Fruit fly (Drosophila melanogaster) whole organism, embryonic: Measurements from ENCODE around the gene Npc2f.

ENCODE experiments used
- Ada2b ChIP-seq: fragments of 200-800 bp; sonication (Bioruptor generic); IDR thresholded peaks from 2 replicates; pipeline ENCODE4 v1.3.6; 2022; ENCODE audit warnings: missing biosample characterization, missing genetic modification characterization
- Atf6 ChIP-seq: fragments of 200-800 bp; sonication (Bioruptor generic); IDR thresholded peaks from 2 replicates; pipeline ENCODE4 v1.3.6; 2022; ENCODE audit warnings: missing biosample characterization, missing genetic modification characterization
- Awh ChIP-seq: fragments of 200-800 bp; sonication (Bioruptor generic); IDR thresholded peaks from 2 replicates; pipeline ENCODE4, ENCODE4 v1.3.6; 2022; ENCODE audit warnings: missing biosample characterization, missing genetic modification characterization
- B-H2 ChIP-seq: fragments of 200-800 bp; sonication (Bioruptor generic); optimal IDR thresholded peaks from 2 replicates; lab custom pipeline; 2018; ENCODE audit warnings: missing biosample characterization, mild to moderate bottlenecking, missing genetic modification characterization
- CG10543 ChIP-seq: fragments of 200-800 bp; sonication (Bioruptor generic); optimal IDR thresholded peaks from 3 replicates; lab custom pipeline; 2017; ENCODE audit warnings: missing biosample characterization, mild to moderate bottlenecking, missing genetic modification characterization, moderate library complexity
- CG14441 ChIP-seq: fragments of 200-800 bp; sonication (Bioruptor generic); IDR thresholded peaks from 2 replicates; pipeline ENCODE4 v1.3.6; 2022; ENCODE audit warnings: missing biosample characterization, missing genetic modification characterization
- CG16813 ChIP-seq: fragments of 200-800 bp; sonication (Bioruptor generic); IDR thresholded peaks from 3 replicates; pipeline ENCODE4 v1.3.6; 2022; ENCODE audit warnings: missing biosample characterization, missing genetic modification characterization; ENCODE audit not compliant: partially characterized antibody
- CG17359 ChIP-seq: fragments of 200-800 bp; sonication (Bioruptor generic); optimal IDR thresholded peaks from 3 replicates; lab custom pipeline; 2018; ENCODE audit warnings: missing biosample characterization, mild to moderate bottlenecking, missing genetic modification characterization, moderate library complexity
- CG17829 ChIP-seq: fragments of 200-800 bp; optimal IDR thresholded peaks from 2 replicates; lab custom pipeline; 2019; ENCODE audit warnings: missing biosample characterization, mild to moderate bottlenecking, missing genetic modification characterization, moderate library complexity
- CG18011 ChIP-seq: fragments of 200-800 bp; sonication (Bioruptor generic); optimal IDR thresholded peaks from 2 replicates; lab custom pipeline; 2017; ENCODE audit warnings: missing biosample characterization, missing genetic modification characterization, mild to moderate bottlenecking, moderate library complexity, missing genotype
- CG18262 ChIP-seq: fragments of 200-800 bp; optimal IDR thresholded peaks from 3 replicates; lab custom pipeline; 2019; ENCODE audit warnings: missing biosample characterization, mild to moderate bottlenecking, missing genetic modification characterization, moderate library complexity
- CG30403 ChIP-seq: fragments of 200-800 bp; sonication (Bioruptor generic); optimal IDR thresholded peaks from 3 replicates; lab custom pipeline; 2016; ENCODE audit warnings: missing biosample characterization, missing genetic modification characterization
- CG3281 ChIP-seq: fragments of 200-800 bp; sonication (Bioruptor generic); optimal IDR thresholded peaks from 3 replicates; lab custom pipeline; 2017; ENCODE audit warnings: missing biosample characterization, mild to moderate bottlenecking, missing genetic modification characterization
- CG3838 ChIP-seq: fragments of 200-800 bp; sonication (Bioruptor generic); optimal IDR thresholded peaks from 3 replicates; lab custom pipeline; 2016; ENCODE audit warnings: missing biosample characterization, missing genetic modification characterization
- CG3995 ChIP-seq: fragments of 200-800 bp; sonication (Bioruptor generic); optimal IDR thresholded peaks from 3 replicates; lab custom pipeline; 2016; ENCODE audit warnings: missing biosample characterization, missing genetic modification characterization
- CG4424 ChIP-seq: fragments of 200-800 bp; sonication (Bioruptor generic); optimal IDR thresholded peaks from 3 replicates; lab custom pipeline; 2016; ENCODE audit warnings: missing biosample characterization, missing genetic modification characterization
- CG6689 ChIP-seq: fragments of 200-800 bp; sonication (Bioruptor generic); IDR thresholded peaks from 2 replicates; pipeline ENCODE4 v1.3.6; 2022; ENCODE audit warnings: missing biosample characterization, missing genetic modification characterization
- CG7556 ChIP-seq: fragments of 200-800 bp; sonication (Bioruptor generic); optimal IDR thresholded peaks from 2 replicates; lab custom pipeline; 2017; ENCODE audit warnings: missing biosample characterization, mild to moderate bottlenecking, missing genetic modification characterization
- CG8290 ChIP-seq, 3 experiments: fragments of 200-800 bp; sonication (Bioruptor generic); optimal IDR thresholded peaks; 2 replicates each; lab custom pipeline; 2016 to 2019; ENCODE audit warnings: missing biosample characterization in 3 of 3, missing genetic modification characterization in 3 of 3, mild to moderate bottlenecking in 2 of 3, moderate library complexity in 1 of 3
- CG9215 ChIP-seq: fragments of 200-800 bp; sonication (Bioruptor generic); IDR thresholded peaks from 2 replicates; pipeline ENCODE4 v1.3.6; 2022; ENCODE audit warnings: missing biosample characterization, missing genetic modification characterization
- CG9817 ChIP-seq: fragments of 200-800 bp; sonication (Bioruptor generic); optimal IDR thresholded peaks from 2 replicates; lab custom pipeline; 2018; ENCODE audit warnings: missing biosample characterization, mild to moderate bottlenecking, missing genetic modification characterization, moderate library complexity
- CTCF ChIP-seq: fragments of 200-800 bp; sonication (Bioruptor generic); optimal IDR thresholded peaks from 2 replicates; lab custom pipeline; 2017; ENCODE audit warnings: missing biosample characterization, mild to moderate bottlenecking, missing genetic modification characterization, moderate library complexity
- Dfd ChIP-seq, 2 experiments: fragments of >200 bp; optimal IDR thresholded peaks; 2 replicates each; lab custom pipeline; 2017; ENCODE audit warnings: missing biosample characterization in 2 of 2, missing genetic modification characterization in 2 of 2
- Dip3 ChIP-seq: fragments of 200-800 bp; sonication (Bioruptor generic); optimal IDR thresholded peaks from 3 replicates; lab custom pipeline; 2016; ENCODE audit warnings: missing biosample characterization, missing genetic modification characterization
- Fer1 ChIP-seq: fragments of 200-800 bp; sonication (Bioruptor generic); optimal IDR thresholded peaks from 2 replicates; lab custom pipeline; 2017; ENCODE audit warnings: missing biosample characterization, mild to moderate bottlenecking, missing genetic modification characterization
- HLH4C ChIP-seq: fragments of 200-800 bp; sonication (Bioruptor generic); IDR thresholded peaks from 3 replicates; pipeline ENCODE4 v1.3.6; 2022; ENCODE audit warnings: missing biosample characterization, missing genetic modification characterization; ENCODE audit not compliant: partially characterized antibody
- Hmx ChIP-seq: fragments of 200-800 bp; sonication (Bioruptor generic); optimal IDR thresholded peaks from 2 replicates; lab custom pipeline; 2016; ENCODE audit warnings: missing biosample characterization, missing genetic modification characterization
- Hr39 ChIP-seq: fragments of >200 bp; optimal IDR thresholded peaks from 2 replicates; lab custom pipeline; 2017
- MTF-1 ChIP-seq: fragments of 200-800 bp; sonication (Bioruptor generic); optimal IDR thresholded peaks from 2 replicates; lab custom pipeline; 2018; ENCODE audit warnings: missing biosample characterization, mild to moderate bottlenecking, missing genetic modification characterization, borderline replicate concordance
- Meics ChIP-seq: fragments of 200-800 bp; sonication (Bioruptor generic); optimal IDR thresholded peaks from 2 replicates; lab custom pipeline; 2017; ENCODE audit warnings: missing biosample characterization, mild to moderate bottlenecking, missing genetic modification characterization
- Optix ChIP-seq: fragments of 200-800 bp; sonication (Bioruptor generic); IDR thresholded peaks from 3 replicates; pipeline ENCODE4 v1.3.6; 2022; ENCODE audit warnings: missing biosample characterization, missing genetic modification characterization
- Rfx ChIP-seq: fragments of 200-800 bp; sonication (Bioruptor generic); IDR thresholded peaks from 2 replicates; pipeline ENCODE4 v1.3.6; 2022; ENCODE audit warnings: missing biosample characterization, missing genetic modification characterization
- Tbp ChIP-seq: fragments of >200 bp; optimal IDR thresholded peaks from 2 replicates; lab custom pipeline; 2018; ENCODE audit warnings: missing biosample characterization, missing genetic modification characterization
- Xrp1 ChIP-seq: fragments of 200-800 bp; sonication (Bioruptor generic); IDR thresholded peaks from 2 replicates; pipeline ENCODE4 v1.3.6; 2022; ENCODE audit warnings: missing biosample characterization, missing genetic modification characterization
- ac ChIP-seq: fragments of 200-800 bp; sonication (Bioruptor generic); optimal IDR thresholded peaks from 3 replicates; lab custom pipeline; 2017; ENCODE audit warnings: missing biosample characterization, mild to moderate bottlenecking, missing genetic modification characterization
- al ChIP-seq: fragments of 200-800 bp; sonication (Bioruptor generic); IDR thresholded peaks from 2 replicates; pipeline ENCODE4 v1.3.6; 2022; ENCODE audit warnings: missing biosample characterization, missing genetic modification characterization
- amos ChIP-seq: fragments of 200-800 bp; sonication (Bioruptor generic); IDR thresholded peaks from 2 replicates; pipeline ENCODE4 v1.3.6; 2022; ENCODE audit warnings: missing biosample characterization, missing genetic modification characterization; ENCODE audit not compliant: partially characterized antibody
- ase ChIP-seq: fragments of 200-800 bp; sonication (Bioruptor generic); IDR thresholded peaks from 3 replicates; pipeline ENCODE4 v1.3.6; 2022; ENCODE audit warnings: missing biosample characterization, missing genetic modification characterization
- esg ChIP-seq: fragments of 200-800 bp; sonication (Bioruptor generic); conservative IDR thresholded peaks from 2 replicates; pipeline ENCODE4 v1.3.6; 2022; ENCODE audit warnings: missing biosample characterization, missing genetic modification characterization
- eyg ChIP-seq: fragments of 200-800 bp; sonication (Bioruptor generic); optimal IDR thresholded peaks from 3 replicates; lab custom pipeline; 2016; ENCODE audit warnings: missing biosample characterization, missing genetic modification characterization
- ftz-f1 ChIP-seq: fragments of 200-800 bp; sonication (Bioruptor generic); optimal IDR thresholded peaks from 2 replicates; lab custom pipeline; 2016; ENCODE audit warnings: missing biosample characterization, missing genetic modification characterization
- gt ChIP-seq: fragments of 200-800 bp; sonication (Bioruptor generic); IDR thresholded peaks from 2 replicates; pipeline ENCODE4 v1.3.6; 2022; ENCODE audit warnings: missing biosample characterization, missing genetic modification characterization
- kni ChIP-seq: fragments of 200-800 bp; sonication (Bioruptor generic); optimal IDR thresholded peaks from 3 replicates; lab custom pipeline; 2017; ENCODE audit warnings: mild to moderate bottlenecking, missing biosample characterization, missing genetic modification reagents, missing genetic modification characterization
- nmo ChIP-seq: fragments of 200-800 bp; sonication (Bioruptor generic); optimal IDR thresholded peaks from 2 replicates; lab custom pipeline; 2018; ENCODE audit warnings: missing biosample characterization, mild to moderate bottlenecking, missing genetic modification characterization, moderate library complexity
- psq ChIP-seq: fragments of 200-800 bp; sonication (Bioruptor generic); optimal IDR thresholded peaks from 2 replicates; lab custom pipeline; 2017; ENCODE audit warnings: missing biosample characterization, missing genetic modification characterization
- slbo ChIP-seq: fragments of 200-800 bp; sonication (Bioruptor generic); IDR thresholded peaks from 2 replicates; pipeline ENCODE4 v1.3.6; 2022; ENCODE audit warnings: missing biosample characterization, missing genetic modification characterization
- ssp ChIP-seq: fragments of 200-800 bp; sonication (Bioruptor generic); IDR thresholded peaks from 2 replicates; pipeline ENCODE4 v1.3.6; 2022; ENCODE audit warnings: missing biosample characterization, missing genetic modification characterization
- toy ChIP-seq: fragments of 200-800 bp; sonication (Bioruptor generic); IDR thresholded peaks from 2 replicates; pipeline ENCODE4 v1.3.6; 2022; ENCODE audit warnings: missing biosample characterization, missing genetic modification characterization
- ttk ChIP-seq: fragments of 200-800 bp; sonication (Bioruptor generic); IDR thresholded peaks from 2 replicates; pipeline ENCODE4 v2.1.2; 2022; ENCODE audit warnings: missing biosample characterization, missing genetic modification characterization
- wor ChIP-seq: fragments of 200-800 bp; sonication (Bioruptor generic); IDR thresholded peaks from 2 replicates; pipeline ENCODE4 v1.3.6; 2022; ENCODE audit warnings: missing biosample characterization, missing genetic modification characterization
- yki ChIP-seq: fragments of >200 bp; optimal IDR thresholded peaks from 3 replicates; lab custom pipeline; 2018
- zfh1 ChIP-seq: fragments of 200-800 bp; sonication (Bioruptor generic); IDR thresholded peaks from 3 replicates; pipeline ENCODE4 v1.3.6; 2022; ENCODE audit warnings: missing biosample characterization, missing genetic modification characterization

The Npc2f gene

DNA sequence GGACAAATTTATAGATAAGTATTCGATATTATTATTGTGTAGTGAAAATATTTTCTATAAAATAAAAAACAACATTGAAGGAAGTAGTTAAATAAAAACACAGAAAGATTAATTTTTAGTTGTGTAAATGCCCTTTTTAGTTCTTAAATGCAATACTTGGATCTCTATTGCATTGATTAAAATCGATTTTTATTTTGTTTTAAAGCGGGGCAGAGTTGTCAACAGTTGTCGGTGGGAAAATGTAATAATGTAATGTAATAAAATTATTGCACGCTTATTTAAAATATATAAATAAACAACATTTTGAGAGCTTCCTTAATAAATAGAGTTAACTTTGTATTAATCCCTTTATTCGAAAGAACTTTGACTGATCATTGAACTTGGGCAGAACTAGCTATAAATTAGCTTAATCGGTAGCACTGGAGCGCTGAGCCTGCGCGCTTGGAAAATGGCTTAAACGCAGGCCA lies 25.9 kb downstream of the Npc2f start, which contains the start of gene Apc2 (continued):
- TF ChIP-seq nmo (GFP tag; lab: Kevin White, UChicago) (peak; percentile 77), wor (GFP tag; lab: Robert Waterston, UW) (0 out of 2 replicates have a peak, but pooled peaks have one; percentile 12), CG17829 (tag; lab: Kevin White, UChicago) (peak; percentile 70), CG6689 (GFP tag; lab: Robert Waterston, UW) (peak; percentile 57; the same call in 1 of the 2 replicates), Hmx (GFP tag; lab: Kevin White, UChicago) (no peak), Meics (GFP tag; lab: Kevin White, UChicago) (peak; percentile 63), Fer1 (GFP tag; lab: Kevin White, UChicago) (peak; percentile 30), CG4424 (GFP tag; lab: Kevin White, UChicago) (peak; percentile 33), CG16813 (peak; percentile 51; the same call in 1 of the 3 replicates), CG9817 (tag; lab: Kevin White, UChicago) (peak; percentile 58), CG18011 (peak; percentile 0), CG18262 (peak; percentile 75), eyg (GFP tag; lab: Kevin White, UChicago) (no peak), Xrp1 (GFP tag; lab: Robert Waterston, UW) (peak; percentile 76), Optix (GFP tag; lab: Robert Waterston, UW) (no peak), CG10543 (GFP tag; lab: Kevin White, UChicago) (peak; percentile 30), CG17359 (tag; lab: Kevin White, UChicago) (peak; percentile 58), CG3838 (peak; percentile 25), MTF-1 (GFP tag; lab: Kevin White, UChicago) (no peak), CTCF (GFP tag; lab: Kevin White, UChicago) (no peak), CG3995 (GFP tag; lab: Kevin White, UChicago) (peak; percentile 60), ttk (peak; percentile 64), gt (GFP tag; lab: Robert Waterston, UW) (no peak), CG3281 (GFP tag; lab: Kevin White, UChicago) (peak; percentile 55), psq (GFP tag; lab: Kevin White, UChicago) (peak; percentile 10), al (GFP tag; lab: Robert Waterston, UW) (peak; percentile 45), ase (GFP tag; lab: Robert Waterston, UW) (peak; percentile 35; the same call in 2 of the 3 replicates), CG14441 (peak; percentile 64; the same call in 1 of the 2 replicates), CG9215 (GFP tag; lab: Robert Waterston, UW) (no peak), slbo (GFP tag; lab: Robert Waterston, UW) (peak; percentile 82), CG7556 (GFP tag; lab: Kevin White, UChicago) (peak; percentile 60), Ada2b (peak; percentile 65), Dfd (GFP tag; optimal IDR thresholded peaks at IDR 0.05; lab: Kevin White, UChicago) (no peak), esg (GFP tag; lab: Robert Waterston, UW) (peak; percentile 72), CG8290 (GFP tag; optimal IDR thresholded peaks at IDR 0.05; lab: Kevin White, UChicago) (peak; percentile 85), CG8290 (tag; optimal IDR thresholded peaks at IDR 0.05; lab: Kevin White, UChicago) (peak in 1 of 2 experiments; percentile 78), amos (GFP tag; lab: Robert Waterston, UW) (peak; percentile 52), B-H2 (GFP tag; lab: Kevin White, UChicago) (peak; percentile 4), yki (lab: Kevin White, UChicago) (no peak), ssp (GFP tag; lab: Robert Waterston, UW) (0 out of 2 replicates have a peak, but pooled peaks have one; percentile 39), Atf6 (GFP tag; lab: Robert Waterston, UW) (peak; percentile 45; the same call in 1 of the 2 replicates), kni (GFP tag; lab: Kevin White, UChicago) (no peak), Rfx (GFP tag; lab: Robert Waterston, UW) (peak; percentile 65), Awh (GFP tag; lab: Robert Waterston, UW) (no peak), HLH4C (peak; percentile 27; the same call in 1 of the 3 replicates), Tbp (GFP tag; lab: Kevin White, UChicago) (no peak), ftz-f1 (GFP tag; lab: Kevin White, UChicago) (no peak), Dip3 (GFP tag; lab: Kevin White, UChicago) (peak; percentile 34), toy (GFP tag; lab: Robert Waterston, UW) (no peak), ac (GFP tag; lab: Kevin White, UChicago) (no peak), zfh1 (GFP tag; lab: Robert Waterston, UW) (peak; percentile 63; the same call in 2 of the 3 replicates), Hr39 (lab: Kevin White, UChicago) (no peak), CG30403 (GFP tag; lab: Kevin White, UChicago) (peak; percentile 72)
